Worm (Caenorhabditis elegans) whole organism, L3 larva: Measurements from ENCODE around the gene lea-1.

ENCODE experiments used
- ama-1 ChIP-seq: fragments of 150-350 bp; optimal IDR thresholded peaks from 2 replicates; lab custom pipeline; 2018
- ceh-16 ChIP-seq: sonication (generic microtip); optimal IDR thresholded peaks from 2 replicates; lab custom pipeline; 2017; ENCODE audit warnings: missing biosample characterization, missing genetic modification characterization
- ceh-28 ChIP-seq: fragments of 150-350 bp; optimal IDR thresholded peaks from 2 replicates; lab custom pipeline; 2014; ENCODE audit warnings: missing biosample characterization, missing genetic modification reagents, missing genetic modification characterization
- ceh-9 ChIP-seq: sonication (generic microtip); optimal IDR thresholded peaks from 2 replicates; lab custom pipeline; 2018; ENCODE audit warnings: missing biosample characterization, missing genetic modification characterization
- egl-27 ChIP-seq: sonication (generic microtip); optimal IDR thresholded peaks from 4 replicates; lab custom pipeline; 2017; ENCODE audit warnings: missing biosample characterization, missing genetic modification reagents, missing genetic modification characterization
- nhr-12 ChIP-seq: fragments of 150-350 bp; optimal IDR thresholded peaks from 2 replicates; lab custom pipeline; 2014; ENCODE audit warnings: missing biosample characterization, missing genetic modification characterization
- nhr-23 ChIP-seq: fragments of 150-350 bp; optimal IDR thresholded peaks from 2 replicates; lab custom pipeline; 2014; ENCODE audit warnings: missing biosample characterization, missing genetic modification reagents, missing genetic modification characterization
- pha-4 ChIP-seq: fragments of 150-350 bp; optimal IDR thresholded peaks from 2 replicates; lab custom pipeline; 2014; ENCODE audit warnings: missing biosample characterization, missing genetic modification reagents, missing genetic modification characterization
- pqm-1 ChIP-seq: fragments of 150-350 bp; optimal IDR thresholded peaks from 2 replicates; lab custom pipeline; 2017; ENCODE audit warnings: missing biosample characterization, missing genetic modification characterization, inconsistent platforms
- snpc-4 ChIP-seq: fragments of 150-350 bp; optimal IDR thresholded peaks from 2 replicates; lab custom pipeline; 2014; ENCODE audit warnings: missing biosample characterization, missing genetic modification characterization
- unc-62 ChIP-seq: fragments of 150-350 bp; sonication (generic microtip); optimal IDR thresholded peaks from 4 replicates; lab custom pipeline; 2014; ENCODE audit warnings: missing biosample characterization, missing genetic modification reagents, missing genetic modification characterization

DNA sequence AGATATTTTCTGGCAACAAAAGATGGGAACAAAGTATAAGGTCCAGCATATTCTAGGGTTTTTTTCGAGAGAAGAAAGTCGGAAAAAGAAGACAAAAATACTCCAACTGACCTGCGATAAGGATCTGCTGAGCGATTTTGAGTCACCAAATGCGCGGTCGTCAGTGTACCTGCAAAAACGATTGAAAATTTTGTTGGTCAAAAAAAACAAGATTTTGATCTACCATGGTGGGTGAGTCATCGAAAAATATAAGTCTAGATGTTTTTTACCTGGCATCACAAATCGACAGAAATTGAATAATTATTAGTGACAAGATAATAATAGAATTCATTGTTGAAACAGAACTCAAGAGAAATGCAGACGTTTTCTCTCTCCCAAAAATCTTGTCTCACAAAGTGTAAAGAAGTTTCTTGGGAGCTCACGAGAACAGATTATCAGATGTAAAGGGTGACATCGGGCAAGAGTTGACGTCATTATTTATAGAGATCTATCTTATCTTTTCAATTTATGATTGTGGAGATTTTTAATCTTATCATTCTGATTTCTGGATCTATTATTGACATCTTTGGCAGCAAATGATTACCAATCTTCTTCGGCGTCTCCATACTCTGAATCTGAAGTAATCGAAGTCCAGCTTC, 26.4 kb upstream of the lea-1 start:
- no peak for TF ChIP-seq pha-4 (tag; lab: Kevin White, UChicago)
- TF ChIP-seq snpc-4 (tag; lab: Kevin White, UChicago): no peak
- no peak for TF ChIP-seq pqm-1 (tag; lab: Kevin White, UChicago)
- TF ChIP-seq ama-1 (lab: Kevin White, UChicago): no peak
- TF ChIP-seq ceh-9 (tag; lab: Kevin White, UChicago): no peak
- TF ChIP-seq unc-62 (GFP tag; lab: Kevin White, UChicago): no peak
- TF ChIP-seq nhr-12 (tag; lab: Kevin White, UChicago): no peak
- TF ChIP-seq ceh-16: no peak
- no peak for TF ChIP-seq ceh-28 (tag; lab: Kevin White, UChicago)
- TF ChIP-seq egl-27 (tag; lab: Kevin White, UChicago): no peak
- no peak for TF ChIP-seq nhr-23 (tag; lab: Kevin White, UChicago)
